Fruit fly (Drosophila melanogaster): Measurements from ENCODE around the gene CG13054.

DNA sequence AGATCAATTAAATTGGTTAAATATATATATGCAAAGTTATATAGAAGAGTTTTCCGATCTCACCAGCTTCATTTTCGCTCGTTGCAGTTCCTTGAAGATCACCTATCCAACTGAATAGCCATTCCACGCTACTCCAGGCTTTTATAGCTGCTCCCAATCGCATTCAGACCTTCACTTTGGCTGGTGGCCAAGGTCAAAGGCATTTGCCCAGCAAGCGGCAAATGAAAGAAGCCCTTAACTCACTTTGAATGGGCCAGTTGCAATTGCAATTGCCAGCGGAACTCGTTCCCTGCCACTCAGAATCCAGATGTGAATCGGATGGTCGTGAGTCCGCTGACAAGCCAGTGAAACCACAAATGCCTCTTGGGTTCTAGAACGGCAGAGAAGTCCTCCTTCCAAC lies 4.5 kb upstream of the CG13054 start, which contains the start of gene CG34247:
- no peak for TF ChIP-seq Ets98B (GFP tag; IDR thresholded peaks at IDR 0.05)
- TF ChIP-seq gl (tag; optimal IDR thresholded peaks at IDR 0.05): no peak
- no peak for TF ChIP-seq Snoo (tag; optimal IDR thresholded peaks at IDR 0.05)
- no peak for TF ChIP-seq CG34367 (tag; optimal IDR thresholded peaks at IDR 0.05)
- no peak for TF ChIP-seq CG17806 (tag; optimal IDR thresholded peaks at IDR 0.05)
- no peak for TF ChIP-seq CG13204 (GFP tag; optimal IDR thresholded peaks at IDR 0.05)
